Worm (Caenorhabditis elegans) whole organism, early embryonic: Measurements from ENCODE around the gene gst-26.

Experiments used
- B0310.2 ChIP-seq: sonication (generic microtip); optimal IDR thresholded peaks from 2 replicates; lab custom pipeline; 2016; ENCODE audit warnings: mild to moderate bottlenecking, missing genetic modification characterization, missing compliant biosample characterization
- F13C5.2 ChIP-seq: sonication (generic microtip); optimal IDR thresholded peaks from 2 replicates; lab custom pipeline; 2017; ENCODE audit warnings: mild to moderate bottlenecking, missing genetic modification characterization, inconsistent platforms, missing compliant biosample characterization
- aly-1 ChIP-seq: sonication (generic microtip); optimal IDR thresholded peaks from 2 replicates; lab custom pipeline; 2016; ENCODE audit warnings: missing genetic modification characterization, missing compliant biosample characterization
- ama-1 ChIP-seq: fragments of 150-350 bp; optimal IDR thresholded peaks from 2 replicates; lab custom pipeline; 2014
- ceh-13 ChIP-seq: fragments of 200-800 bp; sonication (Bioruptor generic); optimal IDR thresholded peaks from 2 replicates; lab custom pipeline; 2018; ENCODE audit warnings: mild to moderate bottlenecking, missing genetic modification characterization, missing compliant biosample characterization
- ceh-36 ChIP-seq: sonication (generic microtip); optimal IDR thresholded peaks from 2 replicates; lab custom pipeline; 2016; ENCODE audit warnings: missing genetic modification characterization, inconsistent platforms, missing compliant biosample characterization
- ets-7 ChIP-seq: sonication (generic microtip); optimal IDR thresholded peaks from 2 replicates; lab custom pipeline; 2016; ENCODE audit warnings: missing genotype, missing genetic modification characterization, missing compliant biosample characterization
- flt-1 ChIP-seq: fragments of 200-800 bp; sonication (Bioruptor generic); IDR thresholded peaks from 2 replicates; pipeline ENCODE4 v1.3.6; 2022; ENCODE audit warnings: missing genetic modification characterization, missing compliant biosample characterization
- hmbx-1 ChIP-seq: sonication (generic microtip); optimal IDR thresholded peaks from 2 replicates; lab custom pipeline; 2016; ENCODE audit warnings: mild to moderate bottlenecking, missing genetic modification characterization, missing compliant biosample characterization
- hmg-4 ChIP-seq: fragments of 200-800 bp; sonication (Bioruptor generic); optimal IDR thresholded peaks from 2 replicates; lab custom pipeline; 2018; ENCODE audit warnings: mild to moderate bottlenecking, missing genetic modification characterization, missing compliant biosample characterization
- hnd-1 ChIP-seq: sonication (generic microtip); optimal IDR thresholded peaks from 2 replicates; lab custom pipeline; 2016; ENCODE audit warnings: missing genetic modification characterization, missing compliant biosample characterization
- pes-1 ChIP-seq: fragments of 200-800 bp; sonication (Bioruptor generic); IDR thresholded peaks from 2 replicates; pipeline ENCODE4 v1.3.6; 2022; ENCODE audit warnings: missing genetic modification reagents, missing genetic modification characterization, missing compliant biosample characterization
- scrt-1 ChIP-seq: fragments of 200-800 bp; sonication (Bioruptor generic); IDR thresholded peaks from 2 replicates; pipeline ENCODE4 v1.3.6; 2022; ENCODE audit warnings: missing genetic modification characterization, missing compliant biosample characterization
- sea-1 ChIP-seq: fragments of 200-800 bp; sonication (Bioruptor generic); conservative IDR thresholded peaks from 2 replicates; pipeline ENCODE4 v1.3.6; 2022; ENCODE audit warnings: missing genetic modification characterization, missing compliant biosample characterization
- tbx-11 ChIP-seq: fragments of 200-800 bp; sonication (Bioruptor generic); IDR thresholded peaks from 2 replicates; pipeline ENCODE4 v1.3.6; 2022; ENCODE audit warnings: missing genetic modification characterization, missing compliant biosample characterization
- tbx-37 ChIP-seq: fragments of 200-800 bp; sonication (Bioruptor generic); conservative IDR thresholded peaks from 2 replicates; pipeline ENCODE4 v1.3.6; 2022; ENCODE audit warnings: missing genetic modification reagents, missing genetic modification characterization, missing compliant biosample characterization
- tra-4 ChIP-seq: sonication (generic microtip); optimal IDR thresholded peaks from 2 replicates; lab custom pipeline; 2017; ENCODE audit warnings: missing genetic modification characterization, missing compliant biosample characterization

gst-26 gene

DNA sequence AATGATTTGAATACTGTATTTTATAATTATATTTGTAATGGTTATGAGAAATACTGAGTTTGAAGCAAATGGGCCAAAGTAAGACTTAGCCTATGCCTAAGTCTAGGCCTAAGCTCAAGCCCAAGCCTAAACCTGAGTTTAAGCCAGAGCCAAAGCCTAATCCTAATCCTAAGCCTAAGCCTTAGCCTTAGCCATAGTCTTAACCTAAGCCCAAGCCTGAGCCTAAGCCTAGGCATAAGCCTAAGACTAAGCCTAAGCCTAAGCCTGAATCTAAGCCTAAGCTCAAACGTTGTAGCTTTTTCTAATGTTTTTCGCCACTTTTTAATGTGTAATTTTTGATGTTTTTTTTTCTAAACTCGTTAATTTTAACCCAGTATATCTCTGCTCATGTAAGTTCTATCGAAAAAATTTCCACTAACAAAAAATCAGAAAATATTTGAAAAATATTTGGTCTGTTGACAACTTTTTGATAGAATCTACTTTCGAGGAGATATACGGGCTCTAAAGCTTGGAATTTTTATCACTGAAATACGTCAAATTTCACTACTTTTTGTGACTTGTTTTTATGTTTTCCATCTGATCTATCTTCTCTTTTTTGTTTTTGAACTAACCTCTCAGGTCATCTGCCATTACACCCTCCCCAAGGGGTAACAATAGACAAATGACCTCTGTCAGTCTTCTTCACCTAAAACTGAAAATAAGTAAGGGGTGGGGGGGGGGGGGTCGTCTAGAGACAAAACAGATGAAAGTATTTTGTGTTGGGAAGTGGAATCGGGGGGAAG, 39.9 kb upstream of the gst-26 start:
- TF ChIP-seq ceh-13 (GFP tag; lab: Kevin White, UChicago) (no peak), ceh-36 (tag; lab: Kevin White, UChicago) (peak; percentile 61)

ce11 chrII:15203398-15204068, 39.2 kb upstream of the gst-26 start:
- TF ChIP-seq hmg-4 (GFP tag; lab: Kevin White, UChicago) (no peak), ama-1 (lab: Kevin White, UChicago) (no peak), tbx-37 (GFP tag; lab: Robert Waterston, UW) (no peak), tbx-11 (GFP tag; lab: Robert Waterston, UW) (no peak), scrt-1 (GFP tag; lab: Robert Waterston, UW) (no peak), aly-1 (tag; lab: Kevin White, UChicago) (no peak)

ce11 chrII:15197500-15197899, 33.1 kb upstream of the gst-26 start:
- TF ChIP-seq scrt-1 (GFP tag; lab: Robert Waterston, UW) (no peak), tbx-11 (GFP tag; lab: Robert Waterston, UW) (no peak), ceh-36 (tag; lab: Kevin White, UChicago) (no peak), ama-1 (lab: Kevin White, UChicago) (no peak), ets-7 (tag; lab: Kevin White, UChicago) (no peak), F13C5.2 (tag; lab: Kevin White, UChicago) (no peak), sea-1 (GFP tag; lab: Robert Waterston, UW) (no peak)

DNA sequence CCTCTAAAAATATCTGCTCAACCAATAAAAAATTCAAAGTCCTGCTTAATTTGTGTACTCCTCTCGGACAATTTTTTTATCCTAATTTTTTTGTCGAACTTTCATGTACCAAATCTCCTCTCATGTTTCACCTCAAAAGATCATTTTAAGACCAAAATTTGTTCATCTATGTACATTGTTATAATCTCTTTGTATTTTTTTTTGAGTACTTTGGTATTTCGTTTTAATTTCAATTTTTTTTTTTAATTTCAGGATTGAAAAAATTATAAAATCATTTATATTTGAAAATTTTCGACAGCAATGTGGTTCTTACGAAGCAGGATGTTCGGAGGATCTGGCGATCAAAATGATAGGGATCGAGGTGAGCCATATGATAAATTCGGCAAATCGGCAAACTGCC, 32.1 kb upstream of the gst-26 start, which contains the start of gene spsb-1:
Gene spsb-1, plus strand, starts transcription at position 301 of the 400 bp plus-strand sequence.
- TF ChIP-seq ama-1 (lab: Kevin White, UChicago) (no peak), sea-1 (GFP tag; lab: Robert Waterston, UW) (no peak), tbx-11 (GFP tag; lab: Robert Waterston, UW) (no peak), hmg-4 (GFP tag; lab: Kevin White, UChicago) (no peak)

ce11 chrII:15195346-15195745, 31.0 kb upstream of the gst-26 start:
- TF ChIP-seq ceh-36 (tag; lab: Kevin White, UChicago): no peak
- no peak for TF ChIP-seq F13C5.2 (tag; lab: Kevin White, UChicago)
- no peak for TF ChIP-seq tbx-11 (GFP tag; lab: Robert Waterston, UW)
- no peak for TF ChIP-seq ets-7 (tag; lab: Kevin White, UChicago)
- no peak for TF ChIP-seq scrt-1 (GFP tag; lab: Robert Waterston, UW)
- no peak for TF ChIP-seq tra-4 (tag; lab: Kevin White, UChicago)
- TF ChIP-seq hnd-1: no peak
- no peak for TF ChIP-seq aly-1 (tag; lab: Kevin White, UChicago)
- TF ChIP-seq hmg-4 (GFP tag; lab: Kevin White, UChicago): no peak
- TF ChIP-seq pes-1 (GFP tag; lab: Robert Waterston, UW): no peak
- no peak for TF ChIP-seq ceh-13 (GFP tag; lab: Kevin White, UChicago)
- no peak for TF ChIP-seq ama-1 (lab: Kevin White, UChicago)
- TF ChIP-seq tbx-37 (GFP tag; lab: Robert Waterston, UW): no peak
- no peak for TF ChIP-seq B0310.2 (tag; lab: Kevin White, UChicago)
- no peak for TF ChIP-seq sea-1 (GFP tag; lab: Robert Waterston, UW)
- no peak for TF ChIP-seq flt-1 (GFP tag; lab: Robert Waterston, UW)
- TF ChIP-seq hmbx-1 (tag; lab: Kevin White, UChicago): no peak

ce11 chrII:15193961-15194360, 29.6 kb upstream of the gst-26 start:
- no peak for TF ChIP-seq F13C5.2 (tag; lab: Kevin White, UChicago)
- no peak for TF ChIP-seq ceh-13 (GFP tag; lab: Kevin White, UChicago)
- TF ChIP-seq scrt-1 (GFP tag; lab: Robert Waterston, UW): no peak
- no peak for TF ChIP-seq sea-1 (GFP tag; lab: Robert Waterston, UW)

- TF ChIP-seq B0310.2 (tag; lab: Kevin White, UChicago) (no peak), flt-1 (GFP tag; lab: Robert Waterston, UW) (no peak), pes-1 (GFP tag; lab: Robert Waterston, UW) (no peak), ets-7 (tag; lab: Kevin White, UChicago) (no peak), hmg-4 (GFP tag; lab: Kevin White, UChicago) (no peak), scrt-1 (GFP tag; lab: Robert Waterston, UW) (no peak), ceh-13 (GFP tag; lab: Kevin White, UChicago) (no peak), hnd-1 (no peak), hmbx-1 (tag; lab: Kevin White, UChicago) (no peak)
Measured at ce11 chrII:15190971-15191370, 26.6 kb upstream of the gst-26 start.

DNA sequence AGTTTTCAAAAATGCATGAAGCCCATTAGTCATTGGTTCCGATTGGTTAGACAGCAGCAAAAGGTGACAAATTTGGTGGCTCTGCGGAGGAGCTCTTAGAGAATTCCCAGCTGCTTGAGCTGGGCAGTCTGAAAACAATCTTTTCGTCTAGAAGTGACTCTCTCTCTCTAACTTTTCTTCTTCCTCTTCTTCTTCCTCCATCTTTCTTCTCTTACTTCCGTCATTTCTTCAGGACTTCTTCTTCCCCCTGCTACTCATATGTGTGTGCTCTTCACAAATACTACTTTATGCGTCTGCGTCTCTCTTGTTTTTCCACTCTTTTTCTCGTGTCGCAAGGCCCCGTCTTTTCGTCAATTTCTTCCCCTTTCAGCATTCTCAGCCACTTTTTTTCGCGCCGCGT, 25.6 kb upstream of the gst-26 start:
- TF ChIP-seq tbx-37 (GFP tag; lab: Robert Waterston, UW) (no peak), aly-1 (tag; lab: Kevin White, UChicago) (no peak), ceh-13 (GFP tag; lab: Kevin White, UChicago) (no peak), flt-1 (GFP tag; lab: Robert Waterston, UW) (no peak), ceh-36 (tag; lab: Kevin White, UChicago) (no peak), ets-7 (tag; lab: Kevin White, UChicago) (no peak)
